Fruit fly (Drosophila melanogaster): ENCODE results near the gene Trp1.

Trp1 gene

DNA sequence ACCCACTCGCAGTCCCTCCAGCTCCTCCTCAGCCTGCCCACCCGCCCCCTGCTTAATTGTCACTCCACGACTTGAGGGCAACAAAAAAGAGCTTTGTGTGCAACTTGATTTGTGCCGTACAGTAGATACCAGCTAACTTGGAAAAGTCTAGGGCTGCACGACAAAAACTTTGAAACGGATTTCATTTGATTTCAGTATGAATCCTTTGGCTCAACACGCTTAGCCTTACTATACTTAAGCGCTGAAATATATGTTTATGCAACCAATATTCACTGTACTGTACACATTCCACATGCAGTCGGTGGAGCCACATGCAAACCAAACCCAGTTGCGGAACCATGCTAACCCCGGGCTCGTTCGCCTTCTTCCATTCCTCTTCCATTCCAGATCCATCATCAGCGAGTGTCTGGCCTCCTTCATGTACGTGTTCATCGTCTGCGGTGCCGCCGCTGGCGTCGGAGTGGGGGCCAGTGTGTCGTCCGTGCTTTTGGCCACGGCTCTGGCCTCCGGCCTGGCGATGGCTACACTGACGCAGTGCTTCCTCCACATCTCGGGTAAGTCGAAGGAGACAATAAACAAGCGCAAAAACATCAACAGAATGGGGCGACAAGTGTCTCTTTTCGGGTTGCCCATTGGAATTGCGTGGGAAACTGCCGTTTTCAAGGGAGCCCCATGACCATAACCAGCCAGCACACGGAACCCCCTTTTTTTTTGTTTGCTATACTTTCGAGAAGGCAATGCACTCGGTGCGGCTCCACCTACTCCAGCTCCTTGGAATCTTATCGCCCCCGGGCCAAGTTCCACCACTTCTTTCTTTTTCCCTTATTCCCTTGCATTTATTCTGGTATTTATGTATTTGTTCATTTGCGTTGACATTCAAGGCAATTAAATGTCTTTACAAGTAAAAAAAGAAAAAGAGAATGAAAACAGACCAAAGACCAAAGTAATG, 22.5 kb upstream of the Trp1 start:
- TF ChIP-seq CG17361 (GFP tag; IDR thresholded peaks at IDR 0.05) (peak; percentile 62; the same call in 2 of the 3 replicates), CG12744 (GFP tag; optimal IDR thresholded peaks at IDR 0.05) (no peak), CG30403 (GFP tag; optimal IDR thresholded peaks at IDR 0.05) (peak; percentile 8), Lhr (GFP tag; optimal IDR thresholded peaks at IDR 0.05) (no peak), CG6765 (GFP tag; optimal IDR thresholded peaks at IDR 0.05) (no peak), lbe (GFP tag; optimal IDR thresholded peaks at IDR 0.05) (peak; percentile 78), p53 (GFP tag; optimal IDR thresholded peaks at IDR 0.05) (no peak), CG4328 (GFP tag; optimal IDR thresholded peaks at IDR 0.05) (no peak), trem (tag; optimal IDR thresholded peaks at IDR 0.05) (peak; percentile 27), CG12236 (GFP tag; optimal IDR thresholded peaks at IDR 0.05) (no peak), ase (GFP tag; IDR thresholded peaks at IDR 0.05) (peak; percentile 76; the same call in 1 of the 3 replicates), CG2129 (GFP tag; IDR thresholded peaks at IDR 0.05; ENCODE audit: partially characterized antibody) (no peak), CG13775 (GFP tag; optimal IDR thresholded peaks at IDR 0.05) (no peak), CG32767 (GFP tag; IDR thresholded peaks at IDR 0.05) (no peak; the same call in 1 of the 2 replicates), btn (GFP tag; optimal IDR thresholded peaks at IDR 0.05) (peak; percentile 18), CG4707 (GFP tag; optimal IDR thresholded peaks at IDR 0.05) (no peak), Stat92E (GFP tag; optimal IDR thresholded peaks at IDR 0.05) (no peak), CG3407 (GFP tag; optimal IDR thresholded peaks at IDR 0.05) (peak; percentile 1), sisA (GFP tag; IDR thresholded peaks at IDR 0.05) (peak; percentile 82), Mrtf (GFP tag; IDR thresholded peaks at IDR 0.05) (peak; percentile 37; the same call in 1 of the 3 replicates), E2f1 (GFP tag; IDR thresholded peaks at IDR 0.05) (peak; percentile 46; the same call in 1 of the 2 replicates), toy (GFP tag; IDR thresholded peaks at IDR 0.05) (no peak), dati (GFP tag; IDR thresholded peaks at IDR 0.05) (0 out of 2 replicates have a peak, but pooled peaks have one; percentile 30), tup (GFP tag; optimal IDR thresholded peaks at IDR 0.05) (no peak), CG1602 (GFP tag; optimal IDR thresholded peaks at IDR 0.05) (no peak), Neu2 (GFP tag; optimal IDR thresholded peaks at IDR 0.05; ENCODE audit: borderline replicate concordance) (no peak), Abd-B (GFP tag; optimal IDR thresholded peaks at IDR 0.05) (peak; percentile 21), CG5180 (GFP tag; optimal IDR thresholded peaks at IDR 0.05) (no peak), wor (GFP tag; IDR thresholded peaks at IDR 0.05) (peak; percentile 34), CG18476 (GFP tag; optimal IDR thresholded peaks at IDR 0.05) (no peak), Optix (GFP tag; IDR thresholded peaks at IDR 0.05) (peak; percentile 76; the same call in 2 of the 3 replicates), jumu (GFP tag; optimal IDR thresholded peaks at IDR 0.05) (no peak), CG14965 (GFP tag; optimal IDR thresholded peaks at IDR 0.05; ENCODE audit: borderline replicate concordance) (no peak), HmgZ (tag; optimal IDR thresholded peaks at IDR 0.05) (no peak), ro (GFP tag; IDR thresholded peaks at IDR 0.05) (no peak), CG10321 (GFP tag; IDR thresholded peaks at IDR 0.05) (no peak), trh (GFP tag; optimal IDR thresholded peaks at IDR 0.05) (no peak), nau (GFP tag; optimal IDR thresholded peaks at IDR 0.05) (no peak), Atf3 (GFP tag; optimal IDR thresholded peaks at IDR 0.05) (no peak), Max (GFP tag; optimal IDR thresholded peaks at IDR 0.05) (no peak), CG34224 (GFP tag; IDR thresholded peaks at IDR 0.05; ENCODE audit: partially characterized antibody) (no peak), CG9215 (GFP tag; IDR thresholded peaks at IDR 0.05) (peak; percentile 17; the same call in 1 of the 2 replicates), CG7987 (GFP tag; optimal IDR thresholded peaks at IDR 0.05) (no peak), CG13123 (GFP tag; optimal IDR thresholded peaks at IDR 0.05) (no peak), ken (GFP tag; IDR thresholded peaks at IDR 0.05) (peak; percentile 72), CkIIα-i1 (GFP tag; IDR thresholded peaks at IDR 0.05) (no peak), ham (GFP tag; IDR thresholded peaks at IDR 0.05) (no peak), NC2α (GFP tag; optimal IDR thresholded peaks at IDR 0.05) (no peak)
